Fruit fly (Drosophila melanogaster) whole organism, prepupa: ENCODE results near the gene TTLL6B.

Source experiments
- Blimp-1 ChIP-seq: fragments of 200-800 bp; sonication (Bioruptor generic); optimal IDR thresholded peaks from 3 replicates; lab custom pipeline; 2017; ENCODE audit warnings: missing biosample characterization, missing genetic modification characterization, mild to moderate bottlenecking, moderate library complexity, missing genetic modification reagents
- CG10631 ChIP-seq: fragments of 200-800 bp; sonication (Bioruptor generic); optimal IDR thresholded peaks from 2 replicates; lab custom pipeline; 2016; ENCODE audit warnings: missing biosample characterization, missing genetic modification characterization
- CG11762 ChIP-seq: fragments of 200-800 bp; sonication (Bioruptor generic); optimal IDR thresholded peaks from 3 replicates; lab custom pipeline; 2016; ENCODE audit warnings: missing biosample characterization, missing genetic modification characterization; ENCODE audit not compliant: insufficient read depth
- CG11902 ChIP-seq: fragments of 200-800 bp; sonication (Bioruptor generic); optimal IDR thresholded peaks from 3 replicates; lab custom pipeline; 2016; ENCODE audit warnings: missing biosample characterization, missing genetic modification characterization
- CG15336 ChIP-seq: fragments of 200-800 bp; sonication (Bioruptor generic); IDR thresholded peaks from 2 replicates; pipeline ENCODE4 v1.3.6; 2022; ENCODE audit warnings: missing biosample characterization, missing genetic modification characterization
- CG1621 ChIP-seq: fragments of 200-800 bp; sonication (Bioruptor generic); optimal IDR thresholded peaks from 3 replicates; lab custom pipeline; 2018; ENCODE audit warnings: missing biosample characterization, mild to moderate bottlenecking, missing genetic modification characterization
- CG16779 ChIP-seq: fragments of 200-800 bp; sonication (Bioruptor generic); optimal IDR thresholded peaks from 3 replicates; lab custom pipeline; 2017; ENCODE audit warnings: missing biosample characterization, mild to moderate bottlenecking, missing genetic modification characterization
- CG3032 ChIP-seq: fragments of 200-800 bp; optimal IDR thresholded peaks from 2 replicates; lab custom pipeline; 2019; ENCODE audit warnings: missing biosample characterization, mild to moderate bottlenecking, missing genetic modification characterization, moderate library complexity
- CG31627 ChIP-seq: fragments of 200-800 bp; sonication (Bioruptor generic); optimal IDR thresholded peaks from 3 replicates; lab custom pipeline; 2016; ENCODE audit warnings: missing biosample characterization, missing genetic modification characterization
- CG32006 ChIP-seq: fragments of 200-800 bp; sonication (Bioruptor generic); optimal IDR thresholded peaks from 3 replicates; lab custom pipeline; 2017; ENCODE audit warnings: missing biosample characterization, mild to moderate bottlenecking, missing genetic modification characterization
- CG34406 ChIP-seq: fragments of 200-800 bp; sonication (Bioruptor generic); optimal IDR thresholded peaks from 3 replicates; lab custom pipeline; 2016; ENCODE audit warnings: missing biosample characterization, missing genetic modification characterization
- CG4318 ChIP-seq: fragments of 200-800 bp; sonication (Bioruptor generic); optimal IDR thresholded peaks from 3 replicates; lab custom pipeline; 2017; ENCODE audit warnings: missing biosample characterization, mild to moderate bottlenecking, missing genetic modification characterization
- CG6276 ChIP-seq: fragments of 200-800 bp; sonication (Bioruptor generic); optimal IDR thresholded peaks from 2 replicates; lab custom pipeline; 2017; ENCODE audit warnings: missing biosample characterization, mild to moderate bottlenecking, missing genetic modification characterization
- CG6808 ChIP-seq: fragments of 200-800 bp; sonication (Bioruptor generic); optimal IDR thresholded peaks from 3 replicates; lab custom pipeline; 2017; ENCODE audit warnings: missing biosample characterization, missing genetic modification characterization, mild to moderate bottlenecking, moderate library complexity, missing genetic modification reagents
- CG8119 ChIP-seq: fragments of 200-800 bp; sonication (Bioruptor generic); IDR thresholded peaks from 3 replicates; pipeline ENCODE4 v1.3.6; 2022; ENCODE audit warnings: missing biosample characterization, missing genetic modification characterization
- CG8319 ChIP-seq: fragments of 200-800 bp; sonication (Bioruptor generic); optimal IDR thresholded peaks from 3 replicates; lab custom pipeline; 2016; ENCODE audit warnings: missing biosample characterization, missing genetic modification characterization
- CG8632 ChIP-seq: fragments of 200-800 bp; sonication (Bioruptor generic); optimal IDR thresholded peaks from 3 replicates; lab custom pipeline; 2016; ENCODE audit warnings: missing biosample characterization, missing genetic modification characterization
- CG9139 ChIP-seq: fragments of 200-800 bp; sonication (Bioruptor generic); optimal IDR thresholded peaks from 3 replicates; lab custom pipeline; 2017; ENCODE audit warnings: missing biosample characterization, mild to moderate bottlenecking, missing genetic modification characterization
- Eip75B ChIP-seq: fragments of 200-800 bp; sonication (Bioruptor generic); optimal IDR thresholded peaks from 3 replicates; lab custom pipeline; 2016; ENCODE audit warnings: missing biosample characterization, missing genetic modification characterization
- Eip93F ChIP-seq: fragments of 200-800 bp; sonication (Bioruptor generic); optimal IDR thresholded peaks from 2 replicates; lab custom pipeline; 2016; ENCODE audit warnings: missing biosample characterization, mild to moderate bottlenecking, missing genetic modification characterization
- Ets21C ChIP-seq: fragments of 200-800 bp; sonication (Bioruptor generic); optimal IDR thresholded peaks from 3 replicates; lab custom pipeline; 2016; ENCODE audit warnings: missing biosample characterization, missing genetic modification characterization
- Ets96B ChIP-seq: fragments of 200-800 bp; optimal IDR thresholded peaks from 2 replicates; lab custom pipeline; 2019; ENCODE audit warnings: missing biosample characterization, mild to moderate bottlenecking, missing genetic modification characterization, moderate library complexity
- Gug ChIP-seq: fragments of 200-800 bp; sonication (Bioruptor generic); IDR thresholded peaks from 2 replicates; pipeline ENCODE4 v1.3.6; 2022; ENCODE audit warnings: missing biosample characterization, missing genetic modification characterization
- Hr39 ChIP-seq: fragments of 200-800 bp; sonication (Bioruptor generic); optimal IDR thresholded peaks from 2 replicates; lab custom pipeline; 2016; ENCODE audit warnings: missing biosample characterization, missing genetic modification characterization
- Hr4 ChIP-seq: fragments of 200-800 bp; sonication (Bioruptor generic); optimal IDR thresholded peaks from 3 replicates; lab custom pipeline; 2016; ENCODE audit warnings: missing biosample characterization, missing genetic modification characterization
- Lpt ChIP-seq: fragments of 200-800 bp; sonication (Bioruptor generic); optimal IDR thresholded peaks from 3 replicates; lab custom pipeline; 2016; ENCODE audit warnings: missing biosample characterization, missing genetic modification characterization
- Met ChIP-seq: fragments of 200-800 bp; sonication (Bioruptor generic); optimal IDR thresholded peaks from 3 replicates; lab custom pipeline; 2016; ENCODE audit warnings: missing biosample characterization, missing genetic modification characterization
- OdsH ChIP-seq: fragments of 200-800 bp; sonication (Bioruptor generic); optimal IDR thresholded peaks from 3 replicates; lab custom pipeline; 2016; ENCODE audit warnings: missing biosample characterization, missing genetic modification characterization
- Smox ChIP-seq: fragments of 200-800 bp; sonication (Bioruptor generic); optimal IDR thresholded peaks from 3 replicates; lab custom pipeline; 2016; ENCODE audit warnings: missing biosample characterization, missing genetic modification characterization
- Sox102F ChIP-seq: fragments of 200-800 bp; sonication (Bioruptor generic); optimal IDR thresholded peaks from 2 replicates; lab custom pipeline; 2016; ENCODE audit warnings: missing biosample characterization, mild to moderate bottlenecking, missing genetic modification characterization
- Sox15 ChIP-seq: fragments of 200-800 bp; sonication (Bioruptor generic); optimal IDR thresholded peaks from 3 replicates; lab custom pipeline; 2016; ENCODE audit warnings: missing biosample characterization, missing genetic modification characterization
- acj6 ChIP-seq: fragments of 200-800 bp; sonication (Bioruptor generic); optimal IDR thresholded peaks from 3 replicates; lab custom pipeline; 2016; ENCODE audit warnings: missing biosample characterization, missing genetic modification characterization
- cyc ChIP-seq: fragments of 200-800 bp; sonication (Bioruptor generic); optimal IDR thresholded peaks from 3 replicates; lab custom pipeline; 2016; ENCODE audit warnings: missing biosample characterization, missing genetic modification characterization
- dsx ChIP-seq: fragments of 200-800 bp; optimal IDR thresholded peaks from 3 replicates; lab custom pipeline; 2019; ENCODE audit warnings: missing biosample characterization, mild to moderate bottlenecking, missing genetic modification characterization, moderate library complexity; ENCODE audit not compliant: poor library complexity, severe bottlenecking
- eg ChIP-seq: fragments of 200-800 bp; sonication (Bioruptor generic); IDR thresholded peaks from 3 replicates; pipeline ENCODE4 v1.3.6; 2022; ENCODE audit warnings: missing biosample characterization, missing genetic modification characterization
- esn ChIP-seq: fragments of 200-800 bp; sonication (Bioruptor generic); optimal IDR thresholded peaks from 2 replicates; lab custom pipeline; 2016; ENCODE audit warnings: missing biosample characterization, mild to moderate bottlenecking, missing genetic modification characterization, moderate library complexity
- fd59A ChIP-seq: fragments of 200-800 bp; sonication (Bioruptor generic); optimal IDR thresholded peaks from 2 replicates; lab custom pipeline; 2017; ENCODE audit warnings: missing biosample characterization, mild to moderate bottlenecking, missing genetic modification characterization, missing genetic modification reagents
- fd85E ChIP-seq: fragments of 200-800 bp; sonication (Bioruptor generic); optimal IDR thresholded peaks from 3 replicates; lab custom pipeline; 2016; ENCODE audit warnings: missing biosample characterization, missing genetic modification characterization
- fkh ChIP-seq: fragments of 200-800 bp; sonication (Bioruptor generic); optimal IDR thresholded peaks from 3 replicates; lab custom pipeline; 2017; ENCODE audit warnings: missing biosample characterization, mild to moderate bottlenecking, missing genetic modification characterization, moderate library complexity
- net ChIP-seq: fragments of 200-800 bp; sonication (Bioruptor generic); optimal IDR thresholded peaks from 3 replicates; lab custom pipeline; 2016; ENCODE audit warnings: missing biosample characterization, missing genetic modification characterization
- spab ChIP-seq: fragments of 200-800 bp; sonication (Bioruptor generic); optimal IDR thresholded peaks from 2 replicates; lab custom pipeline; 2017; ENCODE audit warnings: missing biosample characterization, mild to moderate bottlenecking, missing genetic modification characterization, missing genetic modification reagents
- ss ChIP-seq, 2 experiments: fragments of 200-800 bp; sonication (Bioruptor generic); optimal IDR thresholded peaks; 2 replicates in 1 of 2; 3 replicates in 1 of 2; lab custom pipeline; 2017 to 2018; ENCODE audit warnings: mild to moderate bottlenecking in 2 of 2, missing biosample characterization in 2 of 2, missing genetic modification characterization in 2 of 2, moderate library complexity in 1 of 2
- svp ChIP-seq: fragments of 200-800 bp; sonication (Bioruptor generic); peaks from one replicate; lab custom pipeline; 2016; ENCODE audit warnings: missing biosample characterization, missing genetic modification characterization
- topi ChIP-seq: fragments of 200-800 bp; sonication (Bioruptor generic); optimal IDR thresholded peaks from 3 replicates; lab custom pipeline; 2016; ENCODE audit warnings: missing biosample characterization, missing genetic modification characterization

The TTLL6B gene

DNA sequence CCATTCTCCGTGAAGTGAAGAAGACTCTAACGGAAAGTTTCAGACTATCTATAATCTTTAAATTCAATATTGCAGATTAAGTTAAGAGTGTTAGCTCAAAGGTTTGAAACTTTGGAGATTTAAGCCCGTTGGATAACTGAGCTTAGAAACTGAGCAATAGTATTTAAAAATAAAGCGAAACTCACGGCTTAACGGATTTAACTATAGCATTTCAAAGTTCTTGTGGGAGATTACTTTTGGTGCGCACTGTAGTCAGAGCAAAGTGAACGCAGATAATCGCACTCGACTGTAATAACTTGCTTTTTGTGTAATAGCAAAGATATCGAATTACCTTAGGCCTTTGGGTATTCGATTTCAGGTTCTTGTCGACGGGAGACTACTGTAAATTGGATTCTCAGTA lies 31.5 kb upstream of the TTLL6B start, which contains the start of gene mrt (continued):
- TF ChIP-seq Sox15 (GFP tag; lab: Kevin White, UChicago) (peak; percentile 48), ss (GFP tag; optimal IDR thresholded peaks at IDR 0.05; lab: Kevin White, UChicago) (no peak), CG10631 (GFP tag; lab: Kevin White, UChicago) (peak; percentile 54), Hr39 (GFP tag; lab: Kevin White, UChicago) (peak; percentile 65), CG32006 (GFP tag; lab: Kevin White, UChicago) (peak; percentile 76), CG8119 (GFP tag; lab: Robert Waterston, UW) (peak; percentile 61; the same call in 2 of the 3 replicates), CG34406 (GFP tag; lab: Kevin White, UChicago) (peak; percentile 14), CG15336 (GFP tag; lab: Robert Waterston, UW) (peak; percentile 60), CG9139 (GFP tag; lab: Kevin White, UChicago) (peak; percentile 32), Blimp-1 (GFP tag; lab: Kevin White, UChicago) (peak; percentile 5), Smox (peak; percentile 54), net (GFP tag; lab: Kevin White, UChicago) (peak; percentile 51), CG3032 (tag; lab: Kevin White, UChicago) (peak; percentile 60), acj6 (peak; percentile 53), cyc (peak; percentile 58), Lpt (GFP tag; lab: Kevin White, UChicago) (no peak), eg (peak; percentile 66; the same call in 2 of the 3 replicates), topi (GFP tag; lab: Kevin White, UChicago) (peak; percentile 61), esn (GFP tag; lab: Kevin White, UChicago) (peak; percentile 66), CG6276 (peak; percentile 62), CG8319 (GFP tag; lab: Kevin White, UChicago) (no peak), Gug (GFP tag; lab: Robert Waterston, UW) (peak; percentile 36; the same call in 1 of the 2 replicates), CG6808 (peak; percentile 39), Hr4 (GFP tag; lab: Kevin White, UChicago) (peak; percentile 72), Met (GFP tag; lab: Kevin White, UChicago) (peak; percentile 48)

DNA sequence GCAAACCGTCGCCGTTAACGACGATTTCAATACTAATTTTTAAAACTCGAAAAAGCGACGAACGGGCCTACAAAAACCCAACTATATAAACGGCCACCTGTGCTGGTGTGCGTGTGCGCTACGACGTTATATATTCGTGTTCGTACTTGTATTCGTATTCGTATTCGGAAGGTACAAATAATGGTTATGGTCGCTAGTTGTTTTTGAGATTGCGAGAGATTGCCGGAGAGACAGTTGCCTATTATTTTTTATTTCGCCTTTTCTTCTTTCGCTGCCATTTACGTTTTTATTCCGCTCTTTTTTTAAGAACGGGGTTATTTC lies 31.0 kb upstream of the TTLL6B start:
- TF ChIP-seq CG11762, result no peak
- no peak for TF ChIP-seq net (GFP tag; lab: Kevin White, UChicago)
- TF ChIP-seq Eip93F (GFP tag; lab: Kevin White, UChicago), result no peak
- no peak for TF ChIP-seq CG11902 (GFP tag; lab: Kevin White, UChicago)
- TF ChIP-seq topi (GFP tag; lab: Kevin White, UChicago), result no peak
- no peak for TF ChIP-seq Eip75B (GFP tag; lab: Kevin White, UChicago)
- TF ChIP-seq CG34406 (GFP tag; lab: Kevin White, UChicago), result no peak
- TF ChIP-seq CG4318, result no peak
- TF ChIP-seq CG1621 (tag; lab: Kevin White, UChicago), result no peak
- no peak for TF ChIP-seq fd85E (GFP tag; lab: Kevin White, UChicago)
- no peak for TF ChIP-seq CG31627 (GFP tag; lab: Kevin White, UChicago)
- TF ChIP-seq Ets21C, result no peak
- TF ChIP-seq svp, result no peak
- TF ChIP-seq dsx (GFP tag; lab: Kevin White, UChicago), result no peak
- TF ChIP-seq, all 60 proteins: peak for 0

DNA sequence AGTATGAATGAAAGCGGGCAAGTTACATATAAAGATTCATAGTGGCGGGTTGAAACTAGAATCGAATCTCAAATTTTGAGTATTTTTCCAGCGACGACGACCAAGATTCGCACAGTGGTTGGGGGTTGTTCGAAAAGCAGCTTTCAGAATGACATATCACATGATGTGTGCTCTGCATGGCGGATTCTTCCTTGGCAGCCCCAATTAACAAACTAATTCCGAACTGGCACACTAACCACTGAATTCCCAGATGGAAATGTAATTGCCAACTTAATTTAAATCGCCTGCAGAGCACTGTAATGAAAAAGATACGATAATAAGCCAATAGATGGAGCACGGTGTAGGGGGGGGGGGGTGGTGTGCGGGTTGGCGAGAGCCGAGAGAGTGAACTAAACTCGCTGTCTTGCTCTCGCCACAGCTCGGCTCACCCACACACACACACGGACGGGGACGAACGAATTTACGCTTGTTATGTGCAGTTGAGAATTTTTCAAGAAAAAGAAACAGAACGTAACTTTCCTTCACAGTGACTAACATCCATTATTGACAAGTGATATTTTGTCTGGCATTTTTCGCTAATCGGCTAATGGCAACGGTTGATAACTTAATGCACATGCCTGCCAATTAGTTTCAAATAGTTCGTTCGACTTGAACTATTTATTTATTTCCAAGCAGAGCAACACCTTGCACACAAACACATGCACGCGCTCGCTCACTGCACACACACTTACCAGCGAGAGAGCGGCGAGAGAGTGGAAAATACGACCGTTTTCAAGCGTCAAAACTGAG lies 30.4 kb upstream of the TTLL6B start:
- TF ChIP-seq fd59A (GFP tag; lab: Kevin White, UChicago) (peak; percentile 96), CG11762 (peak; percentile 94), Sox102F (GFP tag; lab: Kevin White, UChicago) (peak; percentile 98), eg (peak; percentile 99), fkh (GFP tag; lab: Kevin White, UChicago) (peak; percentile 80), Ets21C (peak; percentile 97), Smox (peak; percentile 97), CG6276 (peak; percentile 97), CG3032 (tag; lab: Kevin White, UChicago) (peak; percentile 92), CG8632 (GFP tag; lab: Kevin White, UChicago) (peak; percentile 96), Ets96B (tag; lab: Kevin White, UChicago) (peak; percentile 97), CG15336 (GFP tag; lab: Robert Waterston, UW) (peak; percentile 97), ss (GFP tag; optimal IDR thresholded peaks at IDR 0.05; lab: Kevin White, UChicago) (peak; percentile 89 to 94), net (GFP tag; lab: Kevin White, UChicago) (peak; percentile 98), Eip75B (GFP tag; lab: Kevin White, UChicago) (peak; percentile 97), CG16779 (tag; lab: Kevin White, UChicago) (peak; percentile 96), spab (peak; percentile 97), CG6808 (peak; percentile 93), CG11902 (GFP tag; lab: Kevin White, UChicago) (peak; percentile 96), Lpt (GFP tag; lab: Kevin White, UChicago) (peak; percentile 95), Gug (GFP tag; lab: Robert Waterston, UW) (peak; percentile 96), OdsH (GFP tag; lab: Kevin White, UChicago) (peak; percentile 98), CG8319 (GFP tag; lab: Kevin White, UChicago) (peak; percentile 95), CG9139 (GFP tag; lab: Kevin White, UChicago) (peak; percentile 87)
